Fruit fly (Drosophila melanogaster) whole organism, embryonic: ENCODE measurements around the gene Dus1.
A peak's percentile ranks its signal among the peaks of the same experiment; 100 is the strongest.

Source experiments
- Atf3 ChIP-seq: fragments of 200-800 bp; sonication (Bioruptor generic); optimal IDR thresholded peaks from 3 replicates; lab custom pipeline; 2016; ENCODE audit warnings: missing biosample characterization, missing genetic modification characterization
- Awh ChIP-seq: fragments of 200-800 bp; sonication (Bioruptor generic); IDR thresholded peaks from 2 replicates; pipeline ENCODE4, ENCODE4 v1.3.6; 2022; ENCODE audit warnings: missing biosample characterization, missing genetic modification characterization
- B-H2 ChIP-seq: fragments of 200-800 bp; sonication (Bioruptor generic); optimal IDR thresholded peaks from 2 replicates; lab custom pipeline; 2018; ENCODE audit warnings: missing biosample characterization, mild to moderate bottlenecking, missing genetic modification characterization
- CG11085 ChIP-seq: fragments of 200-800 bp; sonication (Bioruptor generic); IDR thresholded peaks from 2 replicates; pipeline ENCODE4 v1.3.6; 2022; ENCODE audit warnings: missing biosample characterization, missing genetic modification characterization
- CG11247 ChIP-seq: fragments of 200-800 bp; sonication (Bioruptor generic); IDR thresholded peaks from 2 replicates; pipeline ENCODE4 v1.3.6; 2022; ENCODE audit warnings: missing biosample characterization, missing genetic modification characterization
- CG12071 ChIP-seq: fragments of 200-800 bp; sonication (Bioruptor generic); optimal IDR thresholded peaks from 3 replicates; lab custom pipeline; 2018; ENCODE audit warnings: missing biosample characterization, mild to moderate bottlenecking, missing genetic modification characterization
- CG12219 ChIP-seq: fragments of 200-800 bp; sonication (Bioruptor generic); optimal IDR thresholded peaks from 3 replicates; lab custom pipeline; 2018; ENCODE audit warnings: missing biosample characterization, mild to moderate bottlenecking, missing genetic modification characterization
- CG12659 ChIP-seq: fragments of 200-800 bp; sonication (Bioruptor generic); optimal IDR thresholded peaks from 3 replicates; lab custom pipeline; 2017; ENCODE audit warnings: mild to moderate bottlenecking, missing biosample characterization, missing genetic modification reagents, missing genetic modification characterization
- CG13894 ChIP-seq: fragments of 200-800 bp; sonication (Bioruptor generic); optimal IDR thresholded peaks from 3 replicates; lab custom pipeline; 2018; ENCODE audit warnings: missing biosample characterization, mild to moderate bottlenecking, missing genetic modification characterization, moderate library complexity
- CG14441 ChIP-seq: fragments of 200-800 bp; sonication (Bioruptor generic); IDR thresholded peaks from 2 replicates; pipeline ENCODE4 v1.3.6; 2022; ENCODE audit warnings: missing biosample characterization, missing genetic modification characterization
- CG14860 ChIP-seq: fragments of 200-800 bp; sonication (Bioruptor generic); IDR thresholded peaks from 3 replicates; pipeline ENCODE4 v1.3.6; 2022; ENCODE audit warnings: missing biosample characterization, missing genetic modification characterization; ENCODE audit not compliant: partially characterized antibody
- CG1602 ChIP-seq: fragments of 200-800 bp; sonication (Bioruptor generic); optimal IDR thresholded peaks from 3 replicates; lab custom pipeline; 2016; ENCODE audit warnings: missing biosample characterization, missing genetic modification characterization
- CG16779 ChIP-seq: fragments of 200-800 bp; sonication (Bioruptor generic); IDR thresholded peaks from 2 replicates; pipeline ENCODE4 v1.3.6; 2022; ENCODE audit warnings: missing biosample characterization, missing genetic modification characterization
- CG31441 ChIP-seq: fragments of 200-800 bp; sonication (Bioruptor generic); IDR thresholded peaks from 2 replicates; pipeline ENCODE4 v1.3.6; 2022; ENCODE audit warnings: missing biosample characterization, missing genetic modification characterization
- CG32772 ChIP-seq: fragments of 200-800 bp; sonication (Bioruptor generic); IDR thresholded peaks from 2 replicates; pipeline ENCODE4 v1.3.6; 2022; ENCODE audit warnings: missing biosample characterization, missing genetic modification characterization
- CG3995 ChIP-seq: fragments of 200-800 bp; sonication (Bioruptor generic); optimal IDR thresholded peaks from 3 replicates; lab custom pipeline; 2016; ENCODE audit warnings: missing biosample characterization, missing genetic modification characterization
- CG4820 ChIP-seq: fragments of 200-800 bp; sonication (Bioruptor generic); optimal IDR thresholded peaks from 3 replicates; lab custom pipeline; 2016; ENCODE audit warnings: missing biosample characterization, missing genetic modification characterization
- CG6654 ChIP-seq: fragments of 200-800 bp; sonication (Bioruptor generic); optimal IDR thresholded peaks from 2 replicates; lab custom pipeline; 2017; ENCODE audit warnings: missing biosample characterization, mild to moderate bottlenecking, missing genetic modification characterization
- CG6813 ChIP-seq: fragments of 200-800 bp; sonication (Bioruptor generic); optimal IDR thresholded peaks from 2 replicates; lab custom pipeline; 2017; ENCODE audit warnings: missing biosample characterization, missing genetic modification characterization, mild to moderate bottlenecking, moderate library complexity, missing genetic modification reagents
- CG7987 ChIP-seq: fragments of 200-800 bp; sonication (Bioruptor generic); optimal IDR thresholded peaks from 2 replicates; lab custom pipeline; 2018; ENCODE audit warnings: missing biosample characterization, mild to moderate bottlenecking, missing genetic modification characterization, moderate library complexity
- CG8944 ChIP-seq: fragments of 200-800 bp; sonication (Bioruptor generic); optimal IDR thresholded peaks from 3 replicates; lab custom pipeline; 2016; ENCODE audit warnings: missing biosample characterization, missing genetic modification characterization
- CG9437 ChIP-seq: fragments of 200-800 bp; sonication (Bioruptor generic); optimal IDR thresholded peaks from 2 replicates; lab custom pipeline; 2018; ENCODE audit warnings: missing biosample characterization, mild to moderate bottlenecking, missing genetic modification characterization
- CG9797 ChIP-seq: fragments of 200-800 bp; sonication (Bioruptor generic); optimal IDR thresholded peaks from 3 replicates; lab custom pipeline; 2018; ENCODE audit warnings: missing biosample characterization, mild to moderate bottlenecking, missing genetic modification characterization
- CG9817 ChIP-seq: fragments of 200-800 bp; sonication (Bioruptor generic); optimal IDR thresholded peaks from 2 replicates; lab custom pipeline; 2018; ENCODE audit warnings: missing biosample characterization, mild to moderate bottlenecking, missing genetic modification characterization, moderate library complexity
- CG9932 ChIP-seq: fragments of 200-800 bp; sonication (Bioruptor generic); IDR thresholded peaks from 2 replicates; pipeline ENCODE4 v1.3.6; 2022; ENCODE audit warnings: missing biosample characterization, missing genetic modification characterization
- Dek ChIP-seq: fragments of 200-800 bp; sonication (Bioruptor generic); optimal IDR thresholded peaks from 3 replicates; lab custom pipeline; 2019; ENCODE audit warnings: missing biosample characterization, mild to moderate bottlenecking, missing genetic modification characterization, moderate library complexity
- Dref ChIP-seq: fragments of 200-800 bp; sonication (Bioruptor generic); IDR thresholded peaks from 2 replicates; pipeline ENCODE4 v1.3.6; 2022; ENCODE audit warnings: missing biosample characterization, missing genetic modification characterization
- E2f2 ChIP-seq: fragments of 200-800 bp; sonication (Bioruptor generic); IDR thresholded peaks from 2 replicates; pipeline ENCODE4 v1.3.6; 2022; ENCODE audit warnings: missing biosample characterization, missing genetic modification characterization
- Ets97D ChIP-seq: fragments of 200-800 bp; sonication (Bioruptor generic); optimal IDR thresholded peaks from 3 replicates; lab custom pipeline; 2016; ENCODE audit warnings: missing biosample characterization, missing genetic modification characterization
- Hr39 ChIP-seq: fragments of >200 bp; optimal IDR thresholded peaks from 2 replicates; lab custom pipeline; 2017
- Nf-YB ChIP-seq: fragments of 200-800 bp; sonication (Bioruptor generic); optimal IDR thresholded peaks from 3 replicates; lab custom pipeline; 2019; ENCODE audit warnings: missing biosample characterization, mild to moderate bottlenecking, missing genetic modification characterization, moderate library complexity
- NfI ChIP-seq: fragments of 200-800 bp; sonication (Bioruptor generic); optimal IDR thresholded peaks from 3 replicates; lab custom pipeline; 2018; ENCODE audit warnings: missing biosample characterization, mild to moderate bottlenecking, missing genetic modification characterization, moderate library complexity
- Opbp ChIP-seq: fragments of 200-800 bp; sonication (Bioruptor generic); IDR thresholded peaks from 3 replicates; pipeline ENCODE4 v1.3.6; 2022; ENCODE audit warnings: missing biosample characterization, missing genetic modification characterization; ENCODE audit not compliant: partially characterized antibody
- PHDP ChIP-seq: fragments of 200-800 bp; sonication (Bioruptor generic); optimal IDR thresholded peaks from 3 replicates; lab custom pipeline; 2018; ENCODE audit warnings: missing biosample characterization, mild to moderate bottlenecking, missing genetic modification characterization, moderate library complexity
- Ptx1 ChIP-seq: fragments of 200-800 bp; sonication (Bioruptor generic); IDR thresholded peaks from 2 replicates; pipeline ENCODE4 v1.3.6; 2022; ENCODE audit warnings: missing biosample characterization, missing genetic modification characterization
- Rx ChIP-seq: fragments of 200-800 bp; sonication (Bioruptor generic); IDR thresholded peaks from 2 replicates; pipeline ENCODE4 v1.3.6; 2022; ENCODE audit warnings: missing biosample characterization, missing genetic modification characterization
- Scr ChIP-seq: fragments of 200-800 bp; sonication (Bioruptor generic); IDR thresholded peaks from 2 replicates; pipeline ENCODE4 v1.3.6; 2022; ENCODE audit warnings: missing biosample characterization, missing genetic modification characterization; ENCODE audit not compliant: partially characterized antibody
- Spps ChIP-seq: fragments of 200-800 bp; sonication (Bioruptor generic); optimal IDR thresholded peaks from 2 replicates; lab custom pipeline; 2018; ENCODE audit warnings: missing biosample characterization, mild to moderate bottlenecking, missing genetic modification characterization
- Sry-δ ChIP-seq: fragments of 200-800 bp; sonication (Bioruptor generic); optimal IDR thresholded peaks from 2 replicates; lab custom pipeline; 2016; ENCODE audit warnings: missing biosample characterization, missing genetic modification characterization
- bowl ChIP-seq: fragments of 200-800 bp; sonication (Bioruptor generic); IDR thresholded peaks from 2 replicates; pipeline ENCODE4 v1.3.6; 2022; ENCODE audit warnings: missing biosample characterization, missing genetic modification characterization
- dimm ChIP-seq: fragments of 200-800 bp; sonication (Bioruptor generic); IDR thresholded peaks from 2 replicates; pipeline ENCODE4 v1.3.6; 2022; ENCODE audit warnings: missing biosample characterization, missing genetic modification characterization
- dysf ChIP-seq: fragments of 200-800 bp; sonication (Bioruptor generic); IDR thresholded peaks from 3 replicates; pipeline ENCODE4 v1.3.6; 2022; ENCODE audit warnings: missing biosample characterization, missing genetic modification characterization
- fd102C ChIP-seq: fragments of 200-800 bp; sonication (Bioruptor generic); optimal IDR thresholded peaks from 2 replicates; lab custom pipeline; 2018; ENCODE audit warnings: missing biosample characterization, mild to moderate bottlenecking, missing genetic modification characterization, moderate library complexity
- her ChIP-seq: fragments of 200-800 bp; sonication (Bioruptor generic); optimal IDR thresholded peaks from 2 replicates; lab custom pipeline; 2016; ENCODE audit warnings: missing biosample characterization, missing genetic modification characterization
- inv ChIP-seq: fragments of 200-800 bp; sonication (Bioruptor generic); IDR thresholded peaks from 2 replicates; pipeline ENCODE4 v1.3.6; 2022; ENCODE audit warnings: missing biosample characterization, missing genetic modification characterization; ENCODE audit not compliant: partially characterized antibody
- lab ChIP-seq: fragments of 200-800 bp; sonication (Bioruptor generic); optimal IDR thresholded peaks from 3 replicates; lab custom pipeline; 2017; ENCODE audit warnings: missing biosample characterization, missing genetic modification characterization, mild to moderate bottlenecking, moderate library complexity, missing genetic modification reagents
- pita ChIP-seq: fragments of 200-800 bp; sonication (Bioruptor generic); optimal IDR thresholded peaks from 2 replicates; lab custom pipeline; 2017; ENCODE audit warnings: missing biosample characterization, mild to moderate bottlenecking, missing genetic modification characterization
- scrt ChIP-seq: fragments of 200-800 bp; sonication (Bioruptor generic); optimal IDR thresholded peaks from 2 replicates; lab custom pipeline; 2018; ENCODE audit warnings: missing biosample characterization, mild to moderate bottlenecking, missing genetic modification characterization, moderate library complexity
- sqz ChIP-seq: fragments of 200-800 bp; sonication (Bioruptor generic); optimal IDR thresholded peaks from 3 replicates; lab custom pipeline; 2018; ENCODE audit warnings: missing biosample characterization, mild to moderate bottlenecking, missing genetic modification characterization
- ssp ChIP-seq: fragments of 200-800 bp; sonication (Bioruptor generic); IDR thresholded peaks from 2 replicates; pipeline ENCODE4 v1.3.6; 2022; ENCODE audit warnings: missing biosample characterization, missing genetic modification characterization
- stwl ChIP-seq: fragments of 200-800 bp; sonication (Bioruptor generic); optimal IDR thresholded peaks from 3 replicates; lab custom pipeline; 2018; ENCODE audit warnings: missing biosample characterization, mild to moderate bottlenecking, missing genetic modification characterization, moderate library complexity

Gene Dus1

DNA sequence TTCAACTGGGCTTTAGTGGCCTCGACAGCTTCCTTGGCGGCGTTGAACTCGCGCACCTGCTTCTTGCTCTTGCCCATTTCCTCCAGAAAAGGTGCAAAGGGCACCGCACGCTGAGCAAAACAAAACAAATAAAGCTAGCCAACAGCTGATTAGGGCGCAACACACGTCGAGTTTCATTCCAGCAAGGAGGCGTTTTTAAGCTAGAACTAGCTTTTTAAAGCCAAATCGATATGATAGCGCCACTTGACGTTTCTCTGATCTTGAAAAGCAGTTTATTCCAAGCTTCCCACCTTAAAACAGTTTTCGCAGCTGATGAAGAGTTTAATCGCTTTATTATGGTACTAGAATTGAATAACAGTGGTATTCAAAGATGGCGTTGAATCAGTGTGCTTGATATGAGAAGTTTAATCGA lies 11.5 kb upstream of the Dus1 start, which contains the start of gene CG11601 (continued):
- TF ChIP-seq CG13894 (tag; lab: Kevin White, UChicago): peak; percentile 56
- 0 out of 2 replicates have a peak, but pooled peaks have one; percentile 22 for TF ChIP-seq CG32772 (GFP tag; lab: Robert Waterston, UW)
- no peak for TF ChIP-seq Hr39
- peak; percentile 26 for TF ChIP-seq CG4820 (GFP tag; lab: Kevin White, UChicago)
- TF ChIP-seq fd102C: no peak
- peak; percentile 53 for TF ChIP-seq Ets97D (GFP tag; lab: Kevin White, UChicago)
- TF ChIP-seq E2f2 (GFP tag; lab: Robert Waterston, UW): peak; percentile 72
- peak; percentile 83 for TF ChIP-seq ssp (GFP tag; lab: Robert Waterston, UW)
- TF ChIP-seq B-H2 (GFP tag; lab: Kevin White, UChicago): peak; percentile 30
- no peak for TF ChIP-seq Spps (tag; lab: Kevin White, UChicago)
- TF ChIP-seq CG9817: no peak
- peak; percentile 47 for TF ChIP-seq PHDP (tag; lab: Kevin White, UChicago)
- no peak for TF ChIP-seq CG11085
- no peak for TF ChIP-seq CG14860 (GFP tag; lab: Robert Waterston, UW)
- TF ChIP-seq CG3995 (GFP tag; lab: Kevin White, UChicago): no peak
- TF ChIP-seq CG7987: no peak
- peak; percentile 60 for TF ChIP-seq dysf (GFP tag; lab: Robert Waterston, UW)
- peak; percentile 34 for TF ChIP-seq Scr
- TF ChIP-seq CG14441 (GFP tag; lab: Robert Waterston, UW): 0 out of 2 replicates have a peak, but pooled peaks have one; percentile 26
- TF ChIP-seq CG11247: peak; percentile 18; the same call in 1 of the 2 replicates
- TF ChIP-seq Nf-YB (GFP tag; lab: Kevin White, UChicago): no peak
- no peak for TF ChIP-seq Awh (GFP tag; lab: Robert Waterston, UW)
- no peak for TF ChIP-seq pita (GFP tag; lab: Kevin White, UChicago)
- no peak for TF ChIP-seq CG31441
- no peak for TF ChIP-seq dimm (GFP tag; lab: Robert Waterston, UW)
- no peak for TF ChIP-seq scrt
- peak; percentile 28 for TF ChIP-seq NfI (GFP tag; lab: Kevin White, UChicago)
- TF ChIP-seq CG12219 (GFP tag; lab: Kevin White, UChicago): no peak
- TF ChIP-seq Dek (tag; lab: Kevin White, UChicago): no peak
- peak; percentile 49 for TF ChIP-seq CG12659 (GFP tag; lab: Kevin White, UChicago)
- peak; percentile 14 for TF ChIP-seq CG9797 (GFP tag; lab: Kevin White, UChicago)
- no peak for TF ChIP-seq lab (GFP tag; lab: Kevin White, UChicago)
- no peak for TF ChIP-seq CG1602 (GFP tag; lab: Kevin White, UChicago)
- TF ChIP-seq CG16779: no peak
- TF ChIP-seq inv (GFP tag; lab: Robert Waterston, UW): no peak
- TF ChIP-seq stwl: no peak
- 0 out of 2 replicates have a peak, but pooled peaks have one; percentile 12 for TF ChIP-seq Rx (GFP tag; lab: Robert Waterston, UW)
- no peak for TF ChIP-seq bowl (GFP tag; lab: Robert Waterston, UW)
- peak; percentile 50 for TF ChIP-seq Ptx1
- TF ChIP-seq Sry-δ (GFP tag; lab: Kevin White, UChicago): peak; percentile 77
- TF ChIP-seq CG6813: no peak
- TF ChIP-seq CG6654 (GFP tag; lab: Kevin White, UChicago): no peak
- TF ChIP-seq CG9932 (GFP tag; lab: Robert Waterston, UW): peak; percentile 49
- no peak for TF ChIP-seq CG8944 (GFP tag; lab: Kevin White, UChicago)
- no peak for TF ChIP-seq Atf3 (GFP tag; lab: Kevin White, UChicago)
- no peak for TF ChIP-seq CG12071 (GFP tag; lab: Kevin White, UChicago)
- TF ChIP-seq Dref (GFP tag; lab: Robert Waterston, UW): peak; percentile 52
- no peak for TF ChIP-seq Opbp (GFP tag; lab: Robert Waterston, UW)
- TF ChIP-seq her (GFP tag; lab: Kevin White, UChicago): peak; percentile 52
- TF ChIP-seq sqz (GFP tag; lab: Kevin White, UChicago): no peak
- no peak for TF ChIP-seq CG9437
